Worm (Caenorhabditis elegans): ENCODE data around the gene F13A2.4.

DNA sequence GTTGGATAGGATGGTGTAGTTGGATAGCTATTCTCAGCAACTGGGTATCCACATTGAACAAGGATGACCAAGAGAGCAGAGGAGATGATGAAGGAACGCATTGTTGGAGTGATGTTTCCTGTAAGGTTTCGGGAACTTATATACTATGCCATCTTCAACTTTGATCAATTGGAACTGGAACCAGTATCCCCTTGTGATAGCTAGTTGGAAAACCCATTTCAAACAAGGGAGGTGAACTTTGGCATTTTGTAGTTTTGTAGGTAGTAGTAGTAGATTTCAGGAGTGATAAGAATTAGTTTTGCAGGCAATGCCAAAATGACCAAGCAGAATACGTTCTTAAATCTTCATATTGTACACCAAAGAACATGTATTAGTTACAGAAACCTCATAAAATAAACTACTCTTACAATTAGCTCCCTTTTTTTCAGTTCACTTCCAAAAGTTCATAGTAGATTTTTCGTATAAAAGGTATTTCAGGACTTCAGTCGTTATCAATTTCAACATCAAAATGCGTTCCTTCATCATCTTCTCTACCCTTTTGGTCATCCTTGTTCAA, 19.8 kb upstream of the F13A2.4 start, which contains the start of the genes Y47D7A.7 and Y47D7A.2:
- no peak for TF ChIP-seq nhr-11 (tag; optimal IDR thresholded peaks at IDR 0.05)
- TF ChIP-seq elt-3 (tag; optimal IDR thresholded peaks at IDR 0.05), result no peak

Data from whole organism, L2 larva.